Worm (Caenorhabditis elegans) whole organism, young adult: ENCODE measurements around the gene C26B9.6.

Source experiments
- B0261.1 ChIP-seq: sonication (generic microtip); optimal IDR thresholded peaks from 2 replicates; lab custom pipeline; 2016; ENCODE audit warnings: mild to moderate bottlenecking, missing genetic modification characterization, moderate library complexity, missing compliant biosample characterization
- F57A8.1 ChIP-seq: fragments of 200-800 bp; sonication (Bioruptor generic); optimal IDR thresholded peaks from 2 replicates; lab custom pipeline; 2018; ENCODE audit warnings: mild to moderate bottlenecking, missing genetic modification characterization, moderate library complexity, missing compliant biosample characterization
- K11D2.4 ChIP-seq: fragments of 200-800 bp; sonication (Bioruptor generic); IDR thresholded peaks from 2 replicates; pipeline ENCODE4 v1.3.6; 2022; ENCODE audit warnings: missing genetic modification reagents, missing genetic modification characterization, missing compliant biosample characterization
- T07F8.4 ChIP-seq: sonication (generic microtip); optimal IDR thresholded peaks from 2 replicates; lab custom pipeline; 2016; ENCODE audit warnings: mild to moderate bottlenecking, missing genetic modification characterization, moderate library complexity, missing compliant biosample characterization
- Y53F4B.3 ChIP-seq: fragments of 200-800 bp; sonication (Bioruptor generic); IDR thresholded peaks from 2 replicates; pipeline ENCODE4 v1.3.6; 2022; ENCODE audit warnings: missing genetic modification reagents, missing genetic modification characterization, missing compliant biosample characterization
- Y67H2A.10 ChIP-seq: fragments of 200-800 bp; sonication (Bioruptor generic); conservative IDR thresholded peaks from 2 replicates; pipeline ENCODE4 v1.3.6; 2022; ENCODE audit warnings: missing genetic modification reagents, missing genetic modification characterization, missing compliant biosample characterization
- athp-1 ChIP-seq: sonication (generic microtip); optimal IDR thresholded peaks from 2 replicates; lab custom pipeline; 2017; ENCODE audit warnings: mild to moderate bottlenecking, missing genetic modification characterization, missing compliant biosample characterization
- attf-3 ChIP-seq: fragments of 200-800 bp; sonication (Bioruptor generic); conservative IDR thresholded peaks from 2 replicates; pipeline ENCODE4 v1.3.6; 2022; ENCODE audit warnings: missing genetic modification reagents, missing genetic modification characterization, missing compliant biosample characterization
- attf-6 ChIP-seq: fragments of 200-800 bp; sonication (Bioruptor generic); IDR thresholded peaks from 2 replicates; pipeline ENCODE4 v1.3.6; 2022; ENCODE audit warnings: missing genetic modification reagents, missing genetic modification characterization, missing compliant biosample characterization
- ccch-3 ChIP-seq: fragments of 200-800 bp; sonication (Bioruptor generic); optimal IDR thresholded peaks from 2 replicates; lab custom pipeline; 2018; ENCODE audit warnings: mild to moderate bottlenecking, missing genetic modification characterization, missing compliant biosample characterization
- ceh-91 ChIP-seq: fragments of 200-800 bp; sonication (Bioruptor generic); IDR thresholded peaks from 2 replicates; pipeline ENCODE4 v1.3.6; 2022; ENCODE audit warnings: missing genetic modification reagents, missing genetic modification characterization, missing compliant biosample characterization
- dox-1 ChIP-seq: fragments of 200-800 bp; sonication (Bioruptor generic); IDR thresholded peaks from 2 replicates; pipeline ENCODE4 v1.3.6; 2022; ENCODE audit warnings: missing genetic modification reagents, missing genetic modification characterization, missing compliant biosample characterization
- dpl-1 ChIP-seq: fragments of 150-350 bp; optimal IDR thresholded peaks from 2 replicates; lab custom pipeline; 2014; ENCODE audit warnings: missing biosample characterization, missing genetic modification reagents, missing genetic modification characterization
- efl-1 ChIP-seq: fragments of 150-350 bp; optimal IDR thresholded peaks from 2 replicates; lab custom pipeline; 2014; ENCODE audit warnings: missing biosample characterization, missing genetic modification reagents, missing genetic modification characterization
- egl-18 ChIP-seq: fragments of 200-800 bp; sonication (Bioruptor generic); IDR thresholded peaks from 2 replicates; pipeline ENCODE4 v1.3.6; 2022; ENCODE audit warnings: missing genetic modification reagents, missing genetic modification characterization, missing compliant biosample characterization
- ekl-4 ChIP-seq: fragments of 200-800 bp; sonication (Bioruptor generic); IDR thresholded peaks from 2 replicates; pipeline ENCODE4 v1.3.6; 2022; ENCODE audit warnings: missing genetic modification reagents, missing genetic modification characterization, missing compliant biosample characterization
- ets-4 ChIP-seq: fragments of 200-800 bp; sonication (Bioruptor generic); optimal IDR thresholded peaks from 2 replicates; lab custom pipeline; 2018; ENCODE audit warnings: mild to moderate bottlenecking, missing genetic modification characterization, missing compliant biosample characterization
- hmg-1.2 ChIP-seq: fragments of 200-800 bp; sonication (Bioruptor generic); IDR thresholded peaks from 2 replicates; pipeline ENCODE4 v1.3.6; 2022; ENCODE audit warnings: missing genetic modification reagents, missing genetic modification characterization, missing compliant biosample characterization
- let-526 ChIP-seq: fragments of 200-800 bp; sonication (Bioruptor generic); IDR thresholded peaks from 2 replicates; pipeline ENCODE4 v1.3.6; 2022; ENCODE audit warnings: missing genetic modification reagents, missing genetic modification characterization, missing compliant biosample characterization
- lin-54 ChIP-seq: fragments of 200-800 bp; sonication (Bioruptor generic); optimal IDR thresholded peaks from 2 replicates; lab custom pipeline; 2018; ENCODE audit warnings: mild to moderate bottlenecking, missing genetic modification characterization, missing compliant biosample characterization
- madf-10 ChIP-seq: sonication (generic microtip); optimal IDR thresholded peaks from 2 replicates; lab custom pipeline; 2016; ENCODE audit warnings: mild to moderate bottlenecking, missing genetic modification characterization, missing compliant biosample characterization
- madf-6 ChIP-seq: fragments of 200-800 bp; sonication (Bioruptor generic); IDR thresholded peaks from 2 replicates; pipeline ENCODE4 v1.3.6; 2022; ENCODE audit warnings: missing genetic modification reagents, missing genetic modification characterization, missing compliant biosample characterization
- nfya-1 ChIP-seq: sonication (generic microtip); optimal IDR thresholded peaks from 2 replicates; lab custom pipeline; 2017; ENCODE audit warnings: antibody characterized with exemption, missing compliant biosample characterization, missing genetic modification characterization, borderline replicate concordance; ENCODE audit not compliant: insufficient read depth
- nfyb-1 ChIP-seq: fragments of 200-800 bp; sonication (Bioruptor generic); IDR thresholded peaks from 2 replicates; pipeline ENCODE4 v1.3.6; 2022; ENCODE audit warnings: missing genetic modification reagents, missing genetic modification characterization, missing compliant biosample characterization
- nhr-179 ChIP-seq: sonication (generic microtip); optimal IDR thresholded peaks from 2 replicates; lab custom pipeline; 2016; ENCODE audit warnings: mild to moderate bottlenecking, missing genetic modification characterization, missing compliant biosample characterization
- nhr-80 ChIP-seq: sonication (generic microtip); optimal IDR thresholded peaks from 2 replicates; lab custom pipeline; 2016; ENCODE audit warnings: missing genetic modification characterization, missing compliant biosample characterization
- pha-4 ChIP-seq: fragments of 150-350 bp; sonication (generic microtip); optimal IDR thresholded peaks from 2 replicates; lab custom pipeline; 2014; ENCODE audit warnings: missing biosample characterization, missing genetic modification reagents, missing genetic modification characterization
- repo-1 ChIP-seq: sonication (generic microtip); optimal IDR thresholded peaks from 2 replicates; lab custom pipeline; 2017; ENCODE audit warnings: mild to moderate bottlenecking, missing genetic modification characterization, missing compliant biosample characterization
- rpc-1 ChIP-seq, 2 experiments: fragments of 150-350 bp in 1 of 2; sonication (generic microtip) in 1 of 2; optimal IDR thresholded peaks; 2 replicates each; lab custom pipeline; 2014 to 2018; ENCODE audit warnings: missing biosample characterization in 1 of 2, missing genetic modification characterization in 1 of 2, missing genetic modification reagents in 1 of 2, missing genotype in 1 of 2
- sea-2 ChIP-seq: fragments of 200-800 bp; sonication (Bioruptor generic); IDR thresholded peaks from 2 replicates; pipeline ENCODE4 v1.3.6; 2022; ENCODE audit warnings: missing genetic modification characterization, missing compliant biosample characterization
- snpc-1.1 ChIP-seq: sonication (generic microtip); optimal IDR thresholded peaks from 2 replicates; lab custom pipeline; 2017; ENCODE audit warnings: missing genetic modification characterization, mild to moderate bottlenecking, missing compliant biosample characterization, antibody characterized with exemption, moderate library complexity, missing genotype, missing genetic modification reagents; ENCODE audit not compliant: insufficient read depth
- snpc-1.3 ChIP-seq: sonication (generic microtip); optimal IDR thresholded peaks from 2 replicates; lab custom pipeline; 2017; ENCODE audit warnings: missing genetic modification characterization, mild to moderate bottlenecking, missing compliant biosample characterization, antibody characterized with exemption, moderate library complexity, missing genotype, missing genetic modification reagents; ENCODE audit not compliant: insufficient read depth
- snpc-3.4 ChIP-seq: sonication (generic microtip); optimal IDR thresholded peaks from 2 replicates; lab custom pipeline; 2017; ENCODE audit warnings: missing genetic modification characterization, mild to moderate bottlenecking, missing compliant biosample characterization, antibody characterized with exemption, moderate library complexity, missing genotype, missing genetic modification reagents
- sptf-2 ChIP-seq: fragments of 200-800 bp; sonication (Bioruptor generic); optimal IDR thresholded peaks from 2 replicates; lab custom pipeline; 2018; ENCODE audit warnings: mild to moderate bottlenecking, missing genetic modification characterization, missing compliant biosample characterization
- tbp1 ChIP-seq: fragments of 200-800 bp; sonication (Bioruptor generic); optimal IDR thresholded peaks from 2 replicates; lab custom pipeline; 2018; ENCODE audit warnings: mild to moderate bottlenecking, missing genetic modification characterization, missing compliant biosample characterization
- tlf-1 ChIP-seq: fragments of 200-800 bp; sonication (Bioruptor generic); optimal IDR thresholded peaks from 2 replicates; lab custom pipeline; 2018; ENCODE audit warnings: mild to moderate bottlenecking, missing genetic modification characterization, missing compliant biosample characterization
- unc-130 ChIP-seq: sonication (generic microtip); optimal IDR thresholded peaks from 2 replicates; lab custom pipeline; 2016; ENCODE audit warnings: missing genetic modification reagents, missing genetic modification characterization, missing compliant biosample characterization
- zfh-2 ChIP-seq: fragments of 200-800 bp; sonication (Bioruptor generic); conservative IDR thresholded peaks from 2 replicates; pipeline ENCODE4 v1.3.6; 2022; ENCODE audit warnings: missing genetic modification reagents, missing genetic modification characterization, missing compliant biosample characterization
- zim-3 ChIP-seq: sonication (generic microtip); optimal IDR thresholded peaks from 2 replicates; lab custom pipeline; 2017; ENCODE audit warnings: mild to moderate bottlenecking, missing genetic modification characterization, moderate library complexity, missing compliant biosample characterization
- ztf-22 ChIP-seq: fragments of 200-800 bp; sonication (Bioruptor generic); optimal IDR thresholded peaks from 2 replicates; lab custom pipeline; 2018; ENCODE audit warnings: mild to moderate bottlenecking, missing genetic modification characterization, moderate library complexity, missing compliant biosample characterization
- ztf-25 ChIP-seq: fragments of 200-800 bp; sonication (Bioruptor generic); IDR thresholded peaks from 2 replicates; pipeline ENCODE4 v1.3.6; 2022; ENCODE audit warnings: missing genetic modification reagents, missing genetic modification characterization, missing compliant biosample characterization
- ztf-26 ChIP-seq: sonication (generic microtip); optimal IDR thresholded peaks from 2 replicates; lab custom pipeline; 2017; ENCODE audit warnings: missing genetic modification characterization, missing compliant biosample characterization

C26B9.6 gene

ce11 chrX:5366613-5367012, 31.3 kb upstream of the C26B9.6 start:
- TF ChIP-seq repo-1 (tag; lab: Kevin White, UChicago): no peak
- no peak for TF ChIP-seq tbp1 (GFP tag; lab: Kevin White, UChicago)
- TF ChIP-seq snpc-3.4 (tag; lab: Kevin White, UChicago): no peak
- no peak for TF ChIP-seq B0261.1
- no peak for TF ChIP-seq athp-1 (tag; lab: Kevin White, UChicago)
- TF ChIP-seq attf-3: no peak
- TF ChIP-seq pha-4: no peak
- no peak for TF ChIP-seq unc-130 (GFP tag; lab: Kevin White, UChicago)
- TF ChIP-seq attf-6 (GFP tag; lab: Robert Waterston, UW): no peak
- TF ChIP-seq sptf-2 (GFP tag; lab: Kevin White, UChicago): no peak
- no peak for TF ChIP-seq rpc-1 (optimal IDR thresholded peaks at IDR 0.05; lab: Kevin White, UChicago)
- no peak for TF ChIP-seq rpc-1 (tag; optimal IDR thresholded peaks at IDR 0.05; lab: Kevin White, UChicago)
- no peak for TF ChIP-seq madf-10 (tag; lab: Kevin White, UChicago)
- TF ChIP-seq zim-3 (tag; lab: Kevin White, UChicago): no peak
- no peak for TF ChIP-seq let-526 (GFP tag; lab: Robert Waterston, UW)
- TF ChIP-seq ztf-22 (GFP tag; lab: Kevin White, UChicago): no peak
- TF ChIP-seq nhr-80 (tag; lab: Kevin White, UChicago): no peak
- TF ChIP-seq T07F8.4 (tag; lab: Kevin White, UChicago): no peak

ce11 chrX:5365437-5365836, 30.2 kb upstream of the C26B9.6 start, which contains the start of gene F35C8.5:
Gene F35C8.5, plus strand, starts transcription at chrX:5365813.
- TF ChIP-seq zim-3 (tag; lab: Kevin White, UChicago): no peak
- TF ChIP-seq nhr-80 (tag; lab: Kevin White, UChicago): peak; percentile 58
- no peak for TF ChIP-seq nhr-179

- TF ChIP-seq ekl-4 (no peak), nfya-1 (tag; lab: Kevin White, UChicago) (no peak), sptf-2 (GFP tag; lab: Kevin White, UChicago) (no peak), sea-2 (no peak), snpc-1.3 (tag; lab: Kevin White, UChicago) (no peak), ztf-22 (GFP tag; lab: Kevin White, UChicago) (no peak)
Observed at ce11 chrX:5364222-5364621, 29.0 kb upstream of the C26B9.6 start, which contains the start of gene chtl-1. Gene chtl-1, minus strand, starts transcription at chrX:5364322.

ce11 chrX:5360682-5361081, 25.4 kb upstream of the C26B9.6 start:
- TF ChIP-seq zfh-2 (0 out of 2 replicates have a peak, but pooled peaks have one; percentile 36), madf-6 (GFP tag; lab: Robert Waterston, UW) (peak; percentile 76), Y53F4B.3 (GFP tag; lab: Robert Waterston, UW) (no peak), egl-18 (no peak), ccch-3 (GFP tag; lab: Kevin White, UChicago) (no peak), ztf-25 (0 out of 2 replicates have a peak, but pooled peaks have one; percentile 29), nfyb-1 (GFP tag; lab: Robert Waterston, UW) (no peak), madf-10 (tag; lab: Kevin White, UChicago) (no peak), K11D2.4 (no peak), dox-1 (GFP tag; lab: Robert Waterston, UW) (0 out of 2 replicates have a peak, but pooled peaks have one; percentile 27), Y67H2A.10 (GFP tag; lab: Robert Waterston, UW) (no peak), ceh-91 (no peak), hmg-1.2 (GFP tag; lab: Robert Waterston, UW) (peak; percentile 52; the same call in 1 of the 2 replicates), snpc-1.1 (no peak), unc-130 (GFP tag; lab: Kevin White, UChicago) (no peak), attf-3 (no peak), dpl-1 (GFP tag; lab: Kevin White, UChicago) (peak; percentile 18), ztf-26 (no peak), nhr-80 (tag; lab: Kevin White, UChicago) (no peak), tlf-1 (GFP tag; lab: Kevin White, UChicago) (no peak), F57A8.1 (GFP tag; lab: Kevin White, UChicago) (no peak), efl-1 (peak; percentile 74), ets-4 (no peak), lin-54 (no peak)
